Fruit fly (Drosophila melanogaster): ENCODE results near the gene Nup37.

dm6 chr3R:25225483-25225882, 22.0 kb upstream of the Nup37 start:
- no peak for TF ChIP-seq CG8159 (tag; optimal IDR thresholded peaks at IDR 0.05)
- TF ChIP-seq CG34367 (tag; optimal IDR thresholded peaks at IDR 0.05) = no peak
- TF ChIP-seq CG10348 (GFP tag; IDR thresholded peaks at IDR 0.05) = no peak
- TF ChIP-seq CG32121 (GFP tag; IDR thresholded peaks at IDR 0.05) = no peak
- TF ChIP-seq EcR (GFP tag; optimal IDR thresholded peaks at IDR 0.05) = no peak
- no peak for TF ChIP-seq D1 (tag; optimal IDR thresholded peaks at IDR 0.05)
- TF ChIP-seq rn (GFP tag; IDR thresholded peaks at IDR 0.05) = no peak
- TF ChIP-seq CG4496 (GFP tag; IDR thresholded peaks at IDR 0.05) = no peak
- TF ChIP-seq Ets98B (GFP tag; IDR thresholded peaks at IDR 0.05) = no peak

Data from whole organism, pupa.